Worm (Caenorhabditis elegans) whole organism, mixed stage, embryonic: Measurements from ENCODE around the gene srbc-2.

Experiments
- M03D4.4 ChIP-seq: sonication (generic microtip); optimal IDR thresholded peaks from 2 replicates; lab custom pipeline; 2017; ENCODE audit warnings: mild to moderate bottlenecking, missing genetic modification characterization, missing compliant biosample characterization
- bed-3 ChIP-seq: fragments of 200-800 bp; sonication (Bioruptor generic); optimal IDR thresholded peaks from 3 replicates; lab custom pipeline; 2018; ENCODE audit warnings: mild to moderate bottlenecking, missing genetic modification characterization, moderate library complexity, missing compliant biosample characterization
- blmp-1 ChIP-seq: fragments of 150-350 bp; optimal IDR thresholded peaks from 2 replicates; lab custom pipeline; 2014; ENCODE audit warnings: missing biosample characterization, missing genetic modification characterization
- ceh-39 ChIP-seq: fragments of 150-350 bp; optimal IDR thresholded peaks from 2 replicates; lab custom pipeline; 2014; ENCODE audit warnings: missing biosample characterization, missing genetic modification characterization
- ceh-43 ChIP-seq: fragments of 200-800 bp; sonication (Bioruptor generic); optimal IDR thresholded peaks from 2 replicates; lab custom pipeline; 2018; ENCODE audit warnings: mild to moderate bottlenecking, missing genetic modification characterization, moderate library complexity, missing compliant biosample characterization
- ces-1 ChIP-seq: fragments of 150-350 bp; optimal IDR thresholded peaks from 2 replicates; lab custom pipeline; 2014; ENCODE audit warnings: missing biosample characterization, missing genetic modification reagents, missing genetic modification characterization
- cnd-1 ChIP-seq: fragments of 200-800 bp; sonication (Bioruptor generic); optimal IDR thresholded peaks from 2 replicates; lab custom pipeline; 2018; ENCODE audit warnings: mild to moderate bottlenecking, missing genetic modification characterization, missing compliant biosample characterization
- drap-1 ChIP-seq: fragments of 200-800 bp; sonication (Bioruptor generic); optimal IDR thresholded peaks from 3 replicates; lab custom pipeline; 2018; ENCODE audit warnings: mild to moderate bottlenecking, missing genetic modification characterization, missing compliant biosample characterization
- elt-1 ChIP-seq: sonication (generic microtip); optimal IDR thresholded peaks from 2 replicates; lab custom pipeline; 2017; ENCODE audit warnings: missing genetic modification characterization, mild to moderate bottlenecking, missing compliant biosample characterization, antibody characterized with exemption, moderate library complexity, borderline replicate concordance; ENCODE audit not compliant: insufficient read depth
- elt-3 ChIP-seq: fragments of 150-350 bp; optimal IDR thresholded peaks from 2 replicates; lab custom pipeline; 2014; ENCODE audit warnings: missing biosample characterization, missing genetic modification characterization
- flh-1 ChIP-seq: fragments of 200-800 bp; sonication (Bioruptor generic); optimal IDR thresholded peaks from 2 replicates; lab custom pipeline; 2018; ENCODE audit warnings: mild to moderate bottlenecking, missing genetic modification characterization, moderate library complexity, missing compliant biosample characterization
- ham-2 ChIP-seq: fragments of 200-800 bp; sonication (Bioruptor generic); optimal IDR thresholded peaks from 2 replicates; lab custom pipeline; 2018; ENCODE audit warnings: mild to moderate bottlenecking, missing genetic modification characterization, missing compliant biosample characterization
- hlh-1 ChIP-seq: fragments of 150-350 bp; optimal IDR thresholded peaks from 2 replicates; lab custom pipeline; 2014; ENCODE audit warnings: missing biosample characterization, missing genetic modification reagents, missing genetic modification characterization
- lin-32 ChIP-seq: fragments of 200-800 bp; sonication (Bioruptor generic); optimal IDR thresholded peaks from 2 replicates; lab custom pipeline; 2018; ENCODE audit warnings: mild to moderate bottlenecking, missing genetic modification characterization, missing compliant biosample characterization
- lsy-2 ChIP-seq: fragments of 150-350 bp; optimal IDR thresholded peaks from 2 replicates; lab custom pipeline; 2014; ENCODE audit warnings: missing biosample characterization, missing genetic modification characterization
- mab-5 ChIP-seq: fragments of 150-350 bp; optimal IDR thresholded peaks from 2 replicates; lab custom pipeline; 2014; ENCODE audit warnings: missing biosample characterization, missing genetic modification characterization
- mep-1 ChIP-seq: fragments of 150-350 bp; optimal IDR thresholded peaks from 2 replicates; lab custom pipeline; 2017; ENCODE audit warnings: missing biosample characterization, missing genetic modification reagents, missing genetic modification characterization, inconsistent platforms
- nhr-12 ChIP-seq: fragments of 150-350 bp; optimal IDR thresholded peaks from 2 replicates; lab custom pipeline; 2014; ENCODE audit warnings: missing biosample characterization, missing genetic modification characterization
- nhr-2 ChIP-seq: fragments of 150-350 bp; optimal IDR thresholded peaks from 2 replicates; lab custom pipeline; 2014; ENCODE audit warnings: missing biosample characterization, missing genetic modification characterization
- nhr-237 ChIP-seq: fragments of 150-350 bp; optimal IDR thresholded peaks from 2 replicates; lab custom pipeline; 2014; ENCODE audit warnings: missing biosample characterization, missing genetic modification characterization
- nhr-28 ChIP-seq: fragments of 150-350 bp; optimal IDR thresholded peaks from 2 replicates; lab custom pipeline; 2014; ENCODE audit warnings: missing biosample characterization, missing genetic modification characterization
- nhr-76 ChIP-seq: sonication (generic microtip); optimal IDR thresholded peaks from 2 replicates; lab custom pipeline; 2017; ENCODE audit warnings: missing biosample characterization, missing genetic modification characterization
- pha-4 ChIP-seq: fragments of 150-350 bp; optimal IDR thresholded peaks from 2 replicates; lab custom pipeline; 2018; ENCODE audit warnings: missing biosample characterization, missing genetic modification reagents, missing genetic modification characterization
- sem-2 ChIP-seq: fragments of 200-800 bp; sonication (Bioruptor generic); optimal IDR thresholded peaks from 2 replicates; lab custom pipeline; 2018; ENCODE audit warnings: mild to moderate bottlenecking, missing genetic modification characterization, missing compliant biosample characterization
- snpc-4 ChIP-seq: fragments of 150-350 bp; optimal IDR thresholded peaks from 2 replicates; lab custom pipeline; 2014; ENCODE audit warnings: missing biosample characterization, missing genetic modification characterization
- sptf-1 ChIP-seq: sonication (generic microtip); optimal IDR thresholded peaks from 2 replicates; lab custom pipeline; 2017; ENCODE audit warnings: mild to moderate bottlenecking, missing genetic modification characterization, moderate library complexity, missing compliant biosample characterization
- tbx-8 ChIP-seq: fragments of 200-800 bp; sonication (Bioruptor generic); optimal IDR thresholded peaks from 2 replicates; lab custom pipeline; 2018; ENCODE audit warnings: mild to moderate bottlenecking, missing genetic modification characterization, moderate library complexity, missing compliant biosample characterization
- unc-39 ChIP-seq: fragments of 150-350 bp; optimal IDR thresholded peaks from 2 replicates; lab custom pipeline; 2014; ENCODE audit warnings: missing biosample characterization, missing genetic modification characterization
- unc-62 ChIP-seq: fragments of 150-350 bp; optimal IDR thresholded peaks from 2 replicates; lab custom pipeline; 2014; ENCODE audit warnings: missing biosample characterization, missing genetic modification reagents, missing genetic modification characterization
- zip-8 ChIP-seq: fragments of 150-350 bp; optimal IDR thresholded peaks from 2 replicates; lab custom pipeline; 2014; ENCODE audit warnings: missing biosample characterization, missing genetic modification characterization
- ztf-11 ChIP-seq: fragments of 150-350 bp; optimal IDR thresholded peaks from 2 replicates; lab custom pipeline; 2014; ENCODE audit warnings: missing biosample characterization, missing genetic modification characterization

srbc-2 gene

DNA sequence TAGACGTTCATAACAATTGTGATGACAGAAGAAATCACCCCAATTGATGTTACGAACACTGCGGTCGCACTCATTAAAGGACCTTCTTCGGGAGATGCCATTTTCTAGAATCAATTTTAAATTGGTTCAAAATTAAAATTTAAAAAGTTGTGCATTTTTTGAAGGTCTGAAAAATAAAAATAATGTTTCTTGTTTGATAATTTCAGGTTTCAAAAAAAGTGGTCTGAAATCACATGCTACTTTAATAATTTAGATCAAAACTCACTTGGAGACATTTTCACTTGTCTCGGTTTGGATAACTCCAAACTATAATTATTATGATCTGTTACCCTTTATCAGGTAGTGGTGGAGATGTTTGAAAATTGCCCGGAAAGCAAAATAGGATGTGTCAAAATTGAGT lies at the start of gene srbc-2:
TSS of gene srbc-2 (minus strand) at position 101 of the 400 bp plus-strand sequence.
- no peak for TF ChIP-seq unc-39 (tag; lab: Kevin White, UChicago)
- no peak for TF ChIP-seq cnd-1 (tag; lab: Kevin White, UChicago)
- no peak for TF ChIP-seq bed-3 (GFP tag; lab: Kevin White, UChicago)
- TF ChIP-seq elt-1 (tag; lab: Kevin White, UChicago), result no peak
- TF ChIP-seq pha-4 (tag; lab: Kevin White, UChicago), result no peak
- no peak for TF ChIP-seq ceh-43 (GFP tag; lab: Kevin White, UChicago)
- TF ChIP-seq sptf-1 (tag; lab: Kevin White, UChicago), result no peak
- TF ChIP-seq ztf-11 (tag; lab: Kevin White, UChicago), result no peak
- no peak for TF ChIP-seq lsy-2 (tag; lab: Kevin White, UChicago)
- no peak for TF ChIP-seq nhr-76 (tag; lab: Kevin White, UChicago)
- TF ChIP-seq ces-1 (GFP tag; lab: Kevin White, UChicago), result no peak
- no peak for TF ChIP-seq mab-5
- no peak for TF ChIP-seq unc-62
- no peak for TF ChIP-seq ceh-39 (tag; lab: Kevin White, UChicago)
- TF ChIP-seq mep-1, result no peak

DNA sequence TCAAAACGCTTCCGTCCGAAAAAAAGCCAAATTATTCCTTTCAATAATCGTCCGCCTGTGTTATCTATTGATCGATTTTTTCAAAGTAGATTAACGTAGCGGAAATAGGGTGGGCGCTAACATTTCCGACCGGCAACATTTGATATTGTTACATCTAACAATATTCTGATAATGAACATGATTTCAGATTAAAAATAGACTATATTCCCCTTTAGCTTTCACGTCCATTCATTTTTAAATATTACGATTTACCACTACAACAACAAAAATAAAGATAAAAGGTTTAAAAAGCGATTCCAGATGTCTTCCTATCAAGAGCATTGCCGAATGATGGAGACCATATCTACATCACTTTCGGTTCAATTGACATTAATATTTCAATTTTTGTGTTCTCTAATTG lies 49.2 kb upstream of the srbc-2 start, which contains the start of gene srab-22:
TSS of gene srab-22 (plus strand) at position 301 of the 400 bp plus-strand sequence.
- no peak for TF ChIP-seq drap-1 (GFP tag; lab: Kevin White, UChicago)
- TF ChIP-seq ces-1 (GFP tag; lab: Kevin White, UChicago), result no peak
- no peak for TF ChIP-seq nhr-237 (tag; lab: Kevin White, UChicago)
- no peak for TF ChIP-seq hlh-1 (tag; lab: Kevin White, UChicago)
- no peak for TF ChIP-seq snpc-4 (tag; lab: Kevin White, UChicago)
- no peak for TF ChIP-seq ceh-39 (tag; lab: Kevin White, UChicago)
- no peak for TF ChIP-seq sptf-1 (tag; lab: Kevin White, UChicago)
- TF ChIP-seq pha-4 (tag; lab: Kevin White, UChicago), result no peak
- no peak for TF ChIP-seq ham-2
- no peak for TF ChIP-seq M03D4.4 (tag; lab: Kevin White, UChicago)
- no peak for TF ChIP-seq ztf-11 (tag; lab: Kevin White, UChicago)
- no peak for TF ChIP-seq mep-1
- TF ChIP-seq zip-8, result no peak
- TF ChIP-seq cnd-1 (tag; lab: Kevin White, UChicago), result no peak
- TF ChIP-seq nhr-12 (tag; lab: Kevin White, UChicago), result no peak
- TF ChIP-seq mab-5, result no peak
- TF ChIP-seq elt-1 (tag; lab: Kevin White, UChicago), result no peak
- TF ChIP-seq lin-32 (GFP tag; lab: Kevin White, UChicago), result no peak

DNA sequence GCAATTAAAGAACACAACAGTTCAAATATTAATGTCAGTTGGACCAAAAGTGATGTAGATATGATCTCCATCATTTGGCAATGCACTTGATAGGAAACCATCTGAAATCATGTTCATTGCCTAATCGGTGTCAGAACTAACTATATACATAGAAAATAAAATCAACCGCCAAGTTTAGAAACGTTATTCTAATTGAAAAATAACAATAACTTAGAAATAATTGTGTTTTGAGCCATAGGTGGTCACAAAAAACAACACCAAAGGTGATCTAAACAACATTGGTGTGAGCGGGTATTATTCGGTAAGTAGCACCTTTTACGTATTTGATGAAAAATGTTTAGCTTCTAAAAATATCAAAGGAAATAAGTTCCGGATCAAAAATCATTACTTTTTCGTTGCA lies 47.5 kb upstream of the srbc-2 start, which contains the start of gene srab-21:
TSS of gene srab-21 (minus strand) at position 101 of the 400 bp plus-strand sequence.
- no peak for TF ChIP-seq ztf-11 (tag; lab: Kevin White, UChicago)

DNA sequence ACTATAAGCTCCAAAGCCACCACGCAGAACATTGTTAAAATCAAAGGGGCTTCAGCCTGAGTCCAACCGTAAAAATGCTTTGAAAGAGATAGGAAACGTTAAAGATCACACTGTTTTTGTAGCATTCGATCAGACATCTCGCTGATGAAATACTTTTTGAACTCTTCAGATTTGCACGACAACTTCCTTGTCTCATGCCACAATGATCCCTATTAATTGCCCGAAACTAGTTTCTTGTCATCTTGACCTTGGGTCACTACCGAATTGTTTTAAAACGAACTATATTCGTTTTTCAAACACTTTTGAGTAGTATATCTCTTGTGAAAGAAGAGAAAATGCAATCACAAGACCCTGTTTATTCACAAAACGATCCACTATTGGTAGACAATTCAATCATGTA lies 41.1 kb upstream of the srbc-2 start, which contains the start of gene T20D4.3:
TSS of gene T20D4.3 (plus strand) at position 301 of the 400 bp plus-strand sequence.
- TF ChIP-seq nhr-2 (tag; lab: Kevin White, UChicago) (no peak), M03D4.4 (tag; lab: Kevin White, UChicago) (no peak), tbx-8 (GFP tag; lab: Kevin White, UChicago) (no peak), cnd-1 (tag; lab: Kevin White, UChicago) (no peak), ham-2 (no peak), flh-1 (no peak), elt-3 (no peak), lin-32 (GFP tag; lab: Kevin White, UChicago) (no peak), blmp-1 (tag; lab: Kevin White, UChicago) (no peak), mab-5 (no peak), drap-1 (GFP tag; lab: Kevin White, UChicago) (no peak), sem-2 (GFP tag; lab: Kevin White, UChicago) (no peak), zip-8 (no peak), ceh-43 (GFP tag; lab: Kevin White, UChicago) (no peak), ztf-11 (tag; lab: Kevin White, UChicago) (no peak), pha-4 (tag; lab: Kevin White, UChicago) (no peak), nhr-28 (tag; lab: Kevin White, UChicago) (no peak)

DNA sequence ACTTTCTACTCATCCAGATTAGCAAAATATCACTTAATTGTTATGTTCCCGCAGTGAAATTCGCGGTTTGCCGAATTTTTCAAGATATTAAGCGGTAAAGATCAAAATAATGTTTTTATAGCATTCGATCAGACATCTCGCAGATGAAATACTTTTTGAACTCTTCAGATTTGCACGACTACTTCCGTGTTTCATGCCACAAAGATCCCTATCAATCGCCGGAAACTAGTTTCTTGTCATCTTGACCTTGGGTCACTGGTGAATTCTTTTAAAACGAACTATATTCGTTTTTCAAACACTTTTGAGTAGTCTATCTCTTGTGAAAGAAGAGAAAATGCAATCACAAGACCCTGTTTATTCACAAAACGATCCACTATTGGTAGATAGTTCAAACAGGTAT lies 36.1 kb upstream of the srbc-2 start, which contains the start of gene txt-11:
TSS of gene txt-11 (plus strand) at position 301 of the 400 bp plus-strand sequence.
- TF ChIP-seq unc-62, result no peak
